Worm (Caenorhabditis elegans) whole organism, late embryonic: ENCODE results near the gene srh-70.

Source experiments
- dmd-4 ChIP-seq: sonication (generic microtip); optimal IDR thresholded peaks from 2 replicates; lab custom pipeline; 2016; ENCODE audit warnings: borderline replicate concordance, missing genetic modification characterization, missing compliant biosample characterization
- elt-2 ChIP-seq: sonication (generic microtip); optimal IDR thresholded peaks from 2 replicates; lab custom pipeline; 2016; ENCODE audit warnings: missing genetic modification reagents, missing genetic modification characterization, missing compliant biosample characterization
- ets-4 ChIP-seq: sonication (generic microtip); optimal IDR thresholded peaks from 2 replicates; lab custom pipeline; 2016; ENCODE audit warnings: missing genetic modification characterization, missing compliant biosample characterization
- lin-11 ChIP-seq: fragments of 200-800 bp; sonication (Bioruptor generic); optimal IDR thresholded peaks from 2 replicates; lab custom pipeline; 2018; ENCODE audit warnings: mild to moderate bottlenecking, missing genetic modification characterization, missing compliant biosample characterization
- pha-4 ChIP-seq: fragments of 150-350 bp; optimal IDR thresholded peaks from 2 replicates; lab custom pipeline; 2018; ENCODE audit warnings: missing biosample characterization, missing genetic modification reagents, missing genetic modification characterization
- rnt-1 ChIP-seq: sonication (generic microtip); optimal IDR thresholded peaks from 2 replicates; lab custom pipeline; 2016; ENCODE audit warnings: missing genetic modification characterization, missing compliant biosample characterization

ce11 chrII:12518809-12519344 is at the start of gene srh-70:
- no peak for TF ChIP-seq ets-4 (tag; lab: Kevin White, UChicago)
- no peak for TF ChIP-seq dmd-4
- no peak for TF ChIP-seq elt-2 (tag; lab: Kevin White, UChicago)
- TF ChIP-seq lin-11 (tag; lab: Kevin White, UChicago): no peak
- TF ChIP-seq pha-4 (tag; lab: Kevin White, UChicago): no peak
- TF ChIP-seq rnt-1 (tag; lab: Kevin White, UChicago): no peak
